Fruit fly (Drosophila melanogaster): ENCODE results near the gene pths.

Gene pths

dm6 chr2L:21102399-21103108 lies 40.5 kb upstream of the pths start, which contains the start of gene CG9257 (continued):
- TF ChIP-seq NFAT (GFP tag; IDR thresholded peaks at IDR 0.05), result 0 out of 2 replicates have a peak, but pooled peaks have one; percentile 4
- TF ChIP-seq Dref (GFP tag; IDR thresholded peaks at IDR 0.05), result no peak
- peak; percentile 45 for TF ChIP-seq nmo (GFP tag; optimal IDR thresholded peaks at IDR 0.05)
- TF ChIP-seq esg (GFP tag; conservative IDR thresholded peaks at IDR 0.05), result no peak
- no peak for TF ChIP-seq ab (GFP tag; optimal IDR thresholded peaks at IDR 0.05)
- TF ChIP-seq YL-1 (GFP tag; optimal IDR thresholded peaks at IDR 0.05), result peak; percentile 87
- peak; percentile 6 for TF ChIP-seq Side (GFP tag; optimal IDR thresholded peaks at IDR 0.05)
- no peak for TF ChIP-seq nom (GFP tag; optimal IDR thresholded peaks at IDR 0.05)
- TF ChIP-seq CG8944 (GFP tag; optimal IDR thresholded peaks at IDR 0.05), result no peak
- peak; percentile 73 for TF ChIP-seq CG3995 (GFP tag; optimal IDR thresholded peaks at IDR 0.05)
- TF ChIP-seq MESR4 (GFP tag; optimal IDR thresholded peaks at IDR 0.05), result no peak
- no peak for TF ChIP-seq CG3065 (GFP tag; optimal IDR thresholded peaks at IDR 0.05)
- peak; percentile 34 for TF ChIP-seq gro (GFP tag; optimal IDR thresholded peaks at IDR 0.05)
- peak; percentile 13 for TF ChIP-seq phol (tag; optimal IDR thresholded peaks at IDR 0.05)
- TF ChIP-seq mirr (GFP tag; optimal IDR thresholded peaks at IDR 0.05), result no peak
- TF ChIP-seq Rx (GFP tag; IDR thresholded peaks at IDR 0.05), result no peak
- peak; percentile 16; the same call in 1 of the 2 replicates for TF ChIP-seq slbo (GFP tag; IDR thresholded peaks at IDR 0.05)
- no peak for TF ChIP-seq btn (GFP tag; optimal IDR thresholded peaks at IDR 0.05)
- TF ChIP-seq crp (GFP tag; optimal IDR thresholded peaks at IDR 0.05), result no peak
- TF ChIP-seq CG32532 (GFP tag; IDR thresholded peaks at IDR 0.05), result no peak

- TF ChIP-seq CG17361 (GFP tag; IDR thresholded peaks at IDR 0.05) (peak; percentile 20; the same call in 1 of the 3 replicates), B-H1 (GFP tag; IDR thresholded peaks at IDR 0.05) (0 out of 3 replicates have a peak, but pooled peaks have one; percentile 16), CG12659 (GFP tag; optimal IDR thresholded peaks at IDR 0.05) (peak; percentile 22), Nf-YA (GFP tag; IDR thresholded peaks at IDR 0.05) (no peak), CG43689 (GFP tag; IDR thresholded peaks at IDR 0.05) (no peak), z (GFP tag; IDR thresholded peaks at IDR 0.05) (no peak), zfh1 (GFP tag; IDR thresholded peaks at IDR 0.05) (no peak), CG16813 (GFP tag; IDR thresholded peaks at IDR 0.05; ENCODE audit: partially characterized antibody) (peak; percentile 47; the same call in 2 of the 3 replicates), CG7839 (tag; optimal IDR thresholded peaks at IDR 0.05) (no peak), CG12104 (GFP tag; optimal IDR thresholded peaks at IDR 0.05) (no peak), sug (tag; optimal IDR thresholded peaks at IDR 0.05) (no peak), toy (GFP tag; IDR thresholded peaks at IDR 0.05) (no peak), Fer1 (GFP tag; optimal IDR thresholded peaks at IDR 0.05) (peak; percentile 19), stwl (tag; optimal IDR thresholded peaks at IDR 0.05) (peak; percentile 62), trem (tag; optimal IDR thresholded peaks at IDR 0.05) (peak; percentile 52), CG10209 (GFP tag; optimal IDR thresholded peaks at IDR 0.05) (no peak), CG34376 (GFP tag; optimal IDR thresholded peaks at IDR 0.05) (no peak), pzg (GFP tag; optimal IDR thresholded peaks at IDR 0.05) (peak; percentile 43), oc (tag; optimal IDR thresholded peaks at IDR 0.05) (no peak), CG3163 (GFP tag; optimal IDR thresholded peaks at IDR 0.05) (no peak), dmrt11E (tag; optimal IDR thresholded peaks at IDR 0.05) (no peak), prd (optimal IDR thresholded peaks at IDR 0.05) (no peak), prd (GFP tag; IDR thresholded peaks at IDR 0.05) (0 out of 3 replicates have a peak, but pooled peaks have one; percentile 32), NK7.1 (GFP tag; optimal IDR thresholded peaks at IDR 0.05) (no peak), nmo (GFP tag; optimal IDR thresholded peaks at IDR 0.05) (no peak), Vsx1 (GFP tag; optimal IDR thresholded peaks at IDR 0.05) (no peak), nerfin-2 (GFP tag; IDR thresholded peaks at IDR 0.05; ENCODE audit: partially characterized antibody) (no peak), CG18599 (GFP tag; optimal IDR thresholded peaks at IDR 0.05) (no peak), pros (GFP tag; optimal IDR thresholded peaks at IDR 0.05) (peak; percentile 59), Jarid2 (GFP tag; optimal IDR thresholded peaks at IDR 0.05) (peak; percentile 23)
Observed at dm6 chr2L:21104326-21104725, 38.7 kb upstream of the pths start, which contains the start of the genes CG46307 and Nhe2. Gene CG46307, plus strand, starts transcription at chr2L:21104568. Gene Nhe2, plus strand, starts transcription at chr2L:21104568.
